Fruit fly (Drosophila melanogaster): Measurements from ENCODE around the gene CG11309.

Gene CG11309

dm6 chr3L:21257731-21258130 lies 46.7 kb downstream of the CG11309 start, which contains the start of gene CG43218:
Gene CG43218, plus strand, starts transcription at chr3L:21258020.
- no peak for TF ChIP-seq Crg-1 (GFP tag; optimal IDR thresholded peaks at IDR 0.05)
- no peak for TF ChIP-seq Hr96 (GFP tag; optimal IDR thresholded peaks at IDR 0.05)

- TF ChIP-seq CG33017 (tag; optimal IDR thresholded peaks at IDR 0.05): no peak
- TF ChIP-seq kay (GFP tag; ENCODE audit: borderline replicate concordance): no peak
- TF ChIP-seq cnc (optimal IDR thresholded peaks at IDR 0.05): no peak
- TF ChIP-seq CG11617 (GFP tag; optimal IDR thresholded peaks at IDR 0.05): no peak
- TF ChIP-seq bab1 (GFP tag; optimal IDR thresholded peaks at IDR 0.05): no peak
- no peak for TF ChIP-seq CG5204 (GFP tag; optimal IDR thresholded peaks at IDR 0.05)
- TF ChIP-seq CG14711 (tag; optimal IDR thresholded peaks at IDR 0.05): no peak
- TF ChIP-seq pad (GFP tag; optimal IDR thresholded peaks at IDR 0.05): no peak
- no peak for TF ChIP-seq Mnt (GFP tag; optimal IDR thresholded peaks at IDR 0.05)
- TF ChIP-seq tj (GFP tag; optimal IDR thresholded peaks at IDR 0.05): no peak
- TF ChIP-seq Clk (GFP tag; optimal IDR thresholded peaks at IDR 0.05): no peak
- no peak for TF ChIP-seq Hr96 (GFP tag; optimal IDR thresholded peaks at IDR 0.05)
- no peak for TF ChIP-seq cic (GFP tag; optimal IDR thresholded peaks at IDR 0.05)
- no peak for TF ChIP-seq ovo (GFP tag; optimal IDR thresholded peaks at IDR 0.05)
Measured at dm6 chr3L:21256062-21257023, 48.1 kb downstream of the CG11309 start.

- TF ChIP-seq CG14711 (tag; optimal IDR thresholded peaks at IDR 0.05) (no peak), CG11617 (GFP tag; optimal IDR thresholded peaks at IDR 0.05) (no peak), Crg-1 (GFP tag; optimal IDR thresholded peaks at IDR 0.05) (no peak), cic (GFP tag; optimal IDR thresholded peaks at IDR 0.05) (no peak), CG1620 (GFP tag; optimal IDR thresholded peaks at IDR 0.05) (no peak), CG7045 (GFP tag; optimal IDR thresholded peaks at IDR 0.05) (no peak), bab1 (GFP tag; optimal IDR thresholded peaks at IDR 0.05) (no peak), ovo (GFP tag; optimal IDR thresholded peaks at IDR 0.05) (no peak)
Measured at dm6 chr3L:21254524-21254972, 49.9 kb downstream of the CG11309 start.

- TF ChIP-seq kay (GFP tag; ENCODE audit: borderline replicate concordance) (no peak), ovo (GFP tag; optimal IDR thresholded peaks at IDR 0.05) (no peak), tj (GFP tag; optimal IDR thresholded peaks at IDR 0.05) (no peak), CG7045 (GFP tag; optimal IDR thresholded peaks at IDR 0.05) (no peak), CG5204 (GFP tag; optimal IDR thresholded peaks at IDR 0.05) (no peak), CG1620 (GFP tag; optimal IDR thresholded peaks at IDR 0.05) (no peak), Mnt (GFP tag; optimal IDR thresholded peaks at IDR 0.05) (no peak)
Measured at dm6 chr3L:21253761-21254523, 50.5 kb downstream of the CG11309 start.

- TF ChIP-seq kay (GFP tag; ENCODE audit: borderline replicate concordance) (no peak), tj (GFP tag; optimal IDR thresholded peaks at IDR 0.05) (no peak), ovo (GFP tag; optimal IDR thresholded peaks at IDR 0.05) (no peak)
Measured at dm6 chr3L:21252932-21253760, 51.3 kb downstream of the CG11309 start.

- no peak for TF ChIP-seq cnc (optimal IDR thresholded peaks at IDR 0.05)
- no peak for TF ChIP-seq tj (GFP tag; optimal IDR thresholded peaks at IDR 0.05)
- no peak for TF ChIP-seq kay (GFP tag; ENCODE audit: borderline replicate concordance)
- no peak for TF ChIP-seq CG11617 (GFP tag; optimal IDR thresholded peaks at IDR 0.05)
Measured at dm6 chr3L:21252525-21252924, 51.9 kb downstream of the CG11309 start.
